Worm (Caenorhabditis elegans): ENCODE data around the gene tag-278.

tag-278 gene

DNA sequence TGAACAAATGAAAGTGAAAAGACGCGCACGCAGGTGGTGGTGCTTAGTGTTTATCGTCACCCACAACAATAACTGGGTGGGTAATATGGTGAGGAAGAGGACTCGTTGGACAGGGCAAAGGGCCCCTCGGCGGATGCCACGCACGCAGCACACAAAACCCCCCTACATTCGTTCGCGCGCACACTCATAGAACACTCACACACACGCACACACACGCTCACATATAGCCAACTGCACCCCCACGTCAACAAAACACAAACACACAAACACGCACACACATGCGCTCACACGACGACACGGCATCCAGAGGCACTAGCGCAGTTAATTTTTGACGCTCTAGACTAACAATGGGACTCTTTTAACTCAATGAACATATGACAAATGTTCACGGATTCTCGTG is 5.2 kb upstream of the tag-278 start (continued):
- TF ChIP-seq hmg-20 (GFP tag; IDR thresholded peaks at IDR 0.05): no peak
- TF ChIP-seq let-607 (tag; optimal IDR thresholded peaks at IDR 0.05): no peak
- TF ChIP-seq mcd-1 (GFP tag; IDR thresholded peaks at IDR 0.05): peak; percentile 30; the same call in 1 of the 2 replicates
- no peak for TF ChIP-seq F23B12.7 (tag; optimal IDR thresholded peaks at IDR 0.05; ENCODE audit: insufficient read depth)
- peak; percentile 5 for TF ChIP-seq somi-1 (GFP tag; optimal IDR thresholded peaks at IDR 0.05)
- TF ChIP-seq B0261.1 (tag; optimal IDR thresholded peaks at IDR 0.05): no peak
- no peak for TF ChIP-seq unc-62 (GFP tag; optimal IDR thresholded peaks at IDR 0.05)
- TF ChIP-seq F52B5.7 (tag; optimal IDR thresholded peaks at IDR 0.05): no peak
- no peak for TF ChIP-seq madf-10 (tag; optimal IDR thresholded peaks at IDR 0.05)
- no peak for TF ChIP-seq egl-18 (GFP tag; IDR thresholded peaks at IDR 0.05)

ce11 chrX:3693138-3693537 is 4.1 kb upstream of the tag-278 start, which contains the start of gene C02F12.8:
TSS of gene C02F12.8 (minus strand) at chrX:3693238.
- TF ChIP-seq B0336.3 (GFP tag; IDR thresholded peaks at IDR 0.05) (no peak), Y53F4B.3 (GFP tag; IDR thresholded peaks at IDR 0.05) (no peak), C17E4.6 (GFP tag; IDR thresholded peaks at IDR 0.05) (no peak), nhr-80 (tag; optimal IDR thresholded peaks at IDR 0.05) (no peak), madf-8 (GFP tag; conservative IDR thresholded peaks at IDR 0.05) (no peak), aptf-2 (GFP tag; conservative IDR thresholded peaks at IDR 0.05) (no peak), aptf-3 (GFP tag; IDR thresholded peaks at IDR 0.05) (no peak), madf-3 (GFP tag; IDR thresholded peaks at IDR 0.05) (no peak)

ce11 chrX:3689802-3690201 is 797 bp upstream of the tag-278 start:
- TF ChIP-seq snpc-1.3 (tag; optimal IDR thresholded peaks at IDR 0.05; ENCODE audit: insufficient read depth) (no peak), nhr-120 (GFP tag; IDR thresholded peaks at IDR 0.05) (no peak), lag-1 (GFP tag; IDR thresholded peaks at IDR 0.05) (no peak), T26A5.8 (tag; optimal IDR thresholded peaks at IDR 0.05) (no peak), lsy-27 (tag; optimal IDR thresholded peaks at IDR 0.05; ENCODE audit: borderline replicate concordance, insufficient read depth) (no peak), ztf-18 (tag; optimal IDR thresholded peaks at IDR 0.05) (no peak), Y95B8A.8 (GFP tag; IDR thresholded peaks at IDR 0.05) (no peak), zim-3 (tag; optimal IDR thresholded peaks at IDR 0.05) (no peak), madf-3 (GFP tag; IDR thresholded peaks at IDR 0.05) (no peak), F49E8.2 (tag; optimal IDR thresholded peaks at IDR 0.05; ENCODE audit: insufficient read depth) (no peak), nfyb-1 (GFP tag; IDR thresholded peaks at IDR 0.05) (no peak), F22D6.2 (tag; optimal IDR thresholded peaks at IDR 0.05) (no peak)

ce11 chrX:3686420-3686819 is 2.6 kb downstream of the tag-278 start:
- no peak for TF ChIP-seq F22D6.2 (tag; optimal IDR thresholded peaks at IDR 0.05)
- TF ChIP-seq ceh-58 (GFP tag; IDR thresholded peaks at IDR 0.05): no peak
- no peak for TF ChIP-seq F52B5.7 (tag; optimal IDR thresholded peaks at IDR 0.05)
- no peak for TF ChIP-seq chd-7 (tag; optimal IDR thresholded peaks at IDR 0.05)

DNA sequence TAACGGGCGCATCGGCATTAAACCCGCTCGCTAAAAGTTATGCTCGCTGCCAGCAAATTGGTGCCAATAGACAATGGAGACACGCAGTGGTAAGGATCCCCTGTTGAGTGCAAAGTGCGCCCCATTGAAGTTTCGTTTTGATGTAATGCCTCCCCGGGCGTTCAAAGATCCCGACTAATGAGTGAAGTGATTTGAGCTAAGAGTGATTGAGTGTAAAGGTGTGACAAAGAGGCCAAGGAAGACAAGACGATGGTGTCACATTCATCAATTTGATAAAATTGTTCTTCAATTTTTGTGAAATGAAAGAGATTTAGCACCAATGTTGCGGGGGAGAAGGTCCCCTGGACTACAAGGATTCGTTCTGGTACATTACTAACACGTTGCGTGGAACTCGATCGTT is 5.9 kb downstream of the tag-278 start:
- TF ChIP-seq akir-1 (GFP tag; optimal IDR thresholded peaks at IDR 0.05) (no peak), sea-2 (GFP tag; IDR thresholded peaks at IDR 0.05) (no peak), Y53F4B.3 (GFP tag; IDR thresholded peaks at IDR 0.05) (no peak), ztf-28 (GFP tag; IDR thresholded peaks at IDR 0.05) (no peak), Y67H2A.10 (GFP tag; conservative IDR thresholded peaks at IDR 0.05) (no peak), lin-35 (GFP tag; optimal IDR thresholded peaks at IDR 0.05) (no peak), nfya-1 (tag; optimal IDR thresholded peaks at IDR 0.05; ENCODE audit: borderline replicate concordance, insufficient read depth) (no peak), unc-62 (GFP tag; optimal IDR thresholded peaks at IDR 0.05) (no peak), nhr-179 (tag; optimal IDR thresholded peaks at IDR 0.05) (no peak), Y53G8AR.9 (GFP tag; conservative IDR thresholded peaks at IDR 0.05) (no peak), F39B2.1 (GFP tag; IDR thresholded peaks at IDR 0.05) (no peak), hlh-26 (GFP tag; conservative IDR thresholded peaks at IDR 0.05) (no peak)

Measured in whole organism, young adult.